Fruit fly (Drosophila melanogaster) whole organism, embryonic: ENCODE data around the gene Lsd-1.

Source experiments
- Abd-B ChIP-seq: fragments of 200-800 bp; sonication (Bioruptor generic); optimal IDR thresholded peaks from 2 replicates; lab custom pipeline; 2018; ENCODE audit warnings: missing biosample characterization, mild to moderate bottlenecking, missing genetic modification characterization, moderate library complexity
- B-H2 ChIP-seq: fragments of 200-800 bp; sonication (Bioruptor generic); optimal IDR thresholded peaks from 2 replicates; lab custom pipeline; 2018; ENCODE audit warnings: missing biosample characterization, mild to moderate bottlenecking, missing genetic modification characterization
- CG10274 ChIP-seq: fragments of 200-800 bp; sonication (Bioruptor generic); optimal IDR thresholded peaks from 3 replicates; lab custom pipeline; 2017; ENCODE audit warnings: missing biosample characterization, mild to moderate bottlenecking, missing genetic modification characterization
- CG12219 ChIP-seq: fragments of 200-800 bp; sonication (Bioruptor generic); optimal IDR thresholded peaks from 3 replicates; lab custom pipeline; 2018; ENCODE audit warnings: missing biosample characterization, mild to moderate bottlenecking, missing genetic modification characterization
- CG17186 ChIP-seq: fragments of 200-800 bp; sonication (Bioruptor generic); optimal IDR thresholded peaks from 3 replicates; lab custom pipeline; 2017; ENCODE audit warnings: missing biosample characterization, missing genetic modification reagents, missing genetic modification characterization
- CG1792 ChIP-seq: fragments of 200-800 bp; sonication (Bioruptor generic); optimal IDR thresholded peaks from 2 replicates; lab custom pipeline; 2016; ENCODE audit warnings: missing biosample characterization, missing genetic modification characterization
- CG18599 ChIP-seq: fragments of 200-800 bp; sonication (Bioruptor generic); optimal IDR thresholded peaks from 3 replicates; lab custom pipeline; 2017; ENCODE audit warnings: missing biosample characterization, missing genetic modification characterization, mild to moderate bottlenecking, moderate library complexity, missing genetic modification reagents
- CG2889 ChIP-seq: fragments of 200-800 bp; sonication (Bioruptor generic); IDR thresholded peaks from 3 replicates; pipeline ENCODE4 v1.3.6; 2022; ENCODE audit warnings: missing biosample characterization, missing genetic modification characterization
- CG31441 ChIP-seq: fragments of 200-800 bp; sonication (Bioruptor generic); IDR thresholded peaks from 2 replicates; pipeline ENCODE4 v1.3.6; 2022; ENCODE audit warnings: missing biosample characterization, missing genetic modification characterization
- CG32772 ChIP-seq: fragments of 200-800 bp; sonication (Bioruptor generic); IDR thresholded peaks from 2 replicates; pipeline ENCODE4 v1.3.6; 2022; ENCODE audit warnings: missing biosample characterization, missing genetic modification characterization
- CG3281 ChIP-seq: fragments of 200-800 bp; sonication (Bioruptor generic); optimal IDR thresholded peaks from 3 replicates; lab custom pipeline; 2017; ENCODE audit warnings: missing biosample characterization, mild to moderate bottlenecking, missing genetic modification characterization
- CG34224 ChIP-seq: fragments of 200-800 bp; sonication (Bioruptor generic); IDR thresholded peaks from 3 replicates; pipeline ENCODE4 v1.3.6; 2022; ENCODE audit warnings: missing biosample characterization, missing genetic modification characterization; ENCODE audit not compliant: partially characterized antibody
- CG3726 ChIP-seq: fragments of 200-800 bp; sonication (Bioruptor generic); IDR thresholded peaks from 3 replicates; pipeline ENCODE4, ENCODE4 v1.3.6; 2022; ENCODE audit warnings: missing biosample characterization, missing genetic modification characterization
- CG4360 ChIP-seq: fragments of 200-800 bp; sonication (Bioruptor generic); IDR thresholded peaks from 2 replicates; pipeline ENCODE4 v1.3.6; 2022; ENCODE audit warnings: missing biosample characterization, missing genetic modification characterization
- CG4424 ChIP-seq: fragments of 200-800 bp; sonication (Bioruptor generic); optimal IDR thresholded peaks from 3 replicates; lab custom pipeline; 2016; ENCODE audit warnings: missing biosample characterization, missing genetic modification characterization
- CG6254 ChIP-seq: fragments of 200-800 bp; sonication (Bioruptor generic); optimal IDR thresholded peaks from 3 replicates; lab custom pipeline; 2017; ENCODE audit warnings: mild to moderate bottlenecking, missing biosample characterization, missing genetic modification reagents, missing genetic modification characterization
- CG6765 ChIP-seq: fragments of 200-800 bp; sonication (Bioruptor generic); optimal IDR thresholded peaks from 3 replicates; lab custom pipeline; 2017; ENCODE audit warnings: missing biosample characterization, mild to moderate bottlenecking, missing genetic modification characterization
- CG7556 ChIP-seq: fragments of 200-800 bp; sonication (Bioruptor generic); optimal IDR thresholded peaks from 2 replicates; lab custom pipeline; 2017; ENCODE audit warnings: missing biosample characterization, mild to moderate bottlenecking, missing genetic modification characterization
- CG7987 ChIP-seq: fragments of 200-800 bp; sonication (Bioruptor generic); optimal IDR thresholded peaks from 2 replicates; lab custom pipeline; 2018; ENCODE audit warnings: missing biosample characterization, mild to moderate bottlenecking, missing genetic modification characterization, moderate library complexity
- CG9932 ChIP-seq: fragments of 200-800 bp; sonication (Bioruptor generic); IDR thresholded peaks from 2 replicates; pipeline ENCODE4 v1.3.6; 2022; ENCODE audit warnings: missing biosample characterization, missing genetic modification characterization
- CTCF ChIP-seq: fragments of 200-800 bp; sonication (Bioruptor generic); optimal IDR thresholded peaks from 2 replicates; lab custom pipeline; 2017; ENCODE audit warnings: missing biosample characterization, mild to moderate bottlenecking, missing genetic modification characterization, moderate library complexity
- D19A ChIP-seq: fragments of 200-800 bp; optimal IDR thresholded peaks from 3 replicates; lab custom pipeline; 2019; ENCODE audit warnings: missing biosample characterization, mild to moderate bottlenecking, missing genetic modification characterization, moderate library complexity
- Doc2 ChIP-seq: fragments of 200-800 bp; sonication (Bioruptor generic); IDR thresholded peaks from 2 replicates; pipeline ENCODE4 v1.3.6; 2022; ENCODE audit warnings: missing biosample characterization, missing genetic modification characterization
- HLH3B ChIP-seq: fragments of 200-800 bp; sonication (Bioruptor generic); IDR thresholded peaks from 2 replicates; pipeline ENCODE4 v1.3.6; 2022; ENCODE audit warnings: missing biosample characterization, missing genetic modification characterization
- Hr78 ChIP-seq, 2 experiments: fragments of 200-800 bp in 1 of 2; fragments of >200 bp in 1 of 2; sonication (Bioruptor generic) in 1 of 2; optimal IDR thresholded peaks; 2 replicates each; lab custom pipeline; 2017 to 2019; ENCODE audit warnings: missing biosample characterization in 2 of 2, missing genetic modification characterization in 2 of 2, mild to moderate bottlenecking in 1 of 2, moderate library complexity in 1 of 2
- Max ChIP-seq: fragments of 200-800 bp; sonication (Bioruptor generic); optimal IDR thresholded peaks from 2 replicates; lab custom pipeline; 2016; ENCODE audit warnings: missing biosample characterization, mild to moderate bottlenecking, missing genetic modification characterization
- Usf ChIP-seq: fragments of 200-800 bp; sonication (Bioruptor generic); optimal IDR thresholded peaks from 2 replicates; lab custom pipeline; 2017; ENCODE audit warnings: missing genotype, missing biosample characterization, missing genetic modification characterization
- Xrp1 ChIP-seq: fragments of 200-800 bp; sonication (Bioruptor generic); IDR thresholded peaks from 2 replicates; pipeline ENCODE4 v1.3.6; 2022; ENCODE audit warnings: missing biosample characterization, missing genetic modification characterization
- ato ChIP-seq: fragments of 200-800 bp; sonication (Bioruptor generic); IDR thresholded peaks from 2 replicates; pipeline ENCODE4 v1.3.6; 2022; ENCODE audit warnings: missing biosample characterization, missing genetic modification characterization; ENCODE audit not compliant: partially characterized antibody
- bab2 ChIP-seq: fragments of 200-800 bp; sonication (Bioruptor generic); optimal IDR thresholded peaks from 2 replicates; lab custom pipeline; 2016; ENCODE audit warnings: missing biosample characterization, missing genetic modification characterization
- cato ChIP-seq: fragments of 200-800 bp; sonication (Bioruptor generic); optimal IDR thresholded peaks from 2 replicates; lab custom pipeline; 2016; ENCODE audit warnings: missing biosample characterization, missing genetic modification characterization, borderline replicate concordance
- chn ChIP-seq: fragments of 200-800 bp; sonication (Bioruptor generic); optimal IDR thresholded peaks from 2 replicates; lab custom pipeline; 2016; ENCODE audit warnings: missing biosample characterization, missing genetic modification characterization
- dm ChIP-seq: fragments of 200-800 bp; sonication (Bioruptor generic); optimal IDR thresholded peaks from 3 replicates; lab custom pipeline; 2016; ENCODE audit warnings: missing biosample characterization, missing genetic modification characterization
- emc ChIP-seq: fragments of 200-800 bp; sonication (Bioruptor generic); optimal IDR thresholded peaks from 2 replicates; lab custom pipeline; 2016; ENCODE audit warnings: missing biosample characterization, missing genetic modification characterization
- eve ChIP-seq, 2 experiments: fragments of >200 bp; optimal IDR thresholded peaks; 2 replicates each; lab custom pipeline; 2017; ENCODE audit warnings: missing biosample characterization in 2 of 2, missing genetic modification characterization in 2 of 2
- exex ChIP-seq: fragments of 200-800 bp; sonication (Bioruptor generic); optimal IDR thresholded peaks from 4 replicates; lab custom pipeline; 2018; ENCODE audit warnings: missing biosample characterization, mild to moderate bottlenecking, missing genetic modification characterization, moderate library complexity
- fd64A ChIP-seq: fragments of 200-800 bp; sonication (Bioruptor generic); optimal IDR thresholded peaks from 3 replicates; lab custom pipeline; 2018; ENCODE audit warnings: missing biosample characterization, mild to moderate bottlenecking, missing genetic modification characterization
- gcm2 ChIP-seq: fragments of 200-800 bp; sonication (Bioruptor generic); optimal IDR thresholded peaks from 2 replicates; lab custom pipeline; 2016; ENCODE audit warnings: missing biosample characterization, missing genetic modification characterization
- h ChIP-seq: fragments of >200 bp; optimal IDR thresholded peaks from 2 replicates; lab custom pipeline; 2017
- ham ChIP-seq: fragments of 200-800 bp; sonication (Bioruptor generic); IDR thresholded peaks from 2 replicates; pipeline ENCODE4 v1.3.6; 2022; ENCODE audit warnings: missing biosample characterization, missing genetic modification characterization
- kah ChIP-seq: fragments of 200-800 bp; sonication (Bioruptor generic); optimal IDR thresholded peaks from 2 replicates; lab custom pipeline; 2018; ENCODE audit warnings: missing biosample characterization, mild to moderate bottlenecking, missing genetic modification characterization
- kay ChIP-seq: fragments of 200-800 bp; sonication (Bioruptor generic); optimal IDR thresholded peaks from 2 replicates; lab custom pipeline; 2016; ENCODE audit warnings: missing biosample characterization, missing genetic modification characterization
- ken ChIP-seq: fragments of 200-800 bp; sonication (Bioruptor generic); IDR thresholded peaks from 3 replicates; pipeline ENCODE4 v1.3.6; 2022; ENCODE audit warnings: missing biosample characterization, missing genetic modification characterization
- klu ChIP-seq: fragments of 200-800 bp; sonication (Bioruptor generic); IDR thresholded peaks from 2 replicates; pipeline ENCODE4 v1.3.6; 2022; ENCODE audit warnings: missing biosample characterization, missing genetic modification characterization
- kni ChIP-seq: fragments of 200-800 bp; sonication (Bioruptor generic); optimal IDR thresholded peaks from 3 replicates; lab custom pipeline; 2017; ENCODE audit warnings: mild to moderate bottlenecking, missing biosample characterization, missing genetic modification reagents, missing genetic modification characterization
- knrl ChIP-seq: fragments of 200-800 bp; sonication (Bioruptor generic); IDR thresholded peaks from 3 replicates; pipeline ENCODE4 v1.3.6; 2022; ENCODE audit warnings: missing biosample characterization, missing genetic modification characterization; ENCODE audit not compliant: partially characterized antibody
- odd ChIP-seq: fragments of 200-800 bp; sonication (Bioruptor generic); optimal IDR thresholded peaks from 2 replicates; lab custom pipeline; 2017; ENCODE audit warnings: missing biosample characterization, mild to moderate bottlenecking, missing genetic modification characterization
- pros ChIP-seq: fragments of 200-800 bp; sonication (Bioruptor generic); optimal IDR thresholded peaks from 3 replicates; lab custom pipeline; 2019; ENCODE audit warnings: missing biosample characterization, mild to moderate bottlenecking, missing genetic modification characterization, moderate library complexity
- run ChIP-seq: fragments of 200-800 bp; sonication (Bioruptor generic); optimal IDR thresholded peaks from 3 replicates; lab custom pipeline; 2018; ENCODE audit warnings: missing biosample characterization, mild to moderate bottlenecking, missing genetic modification characterization
- sug ChIP-seq: fragments of 200-800 bp; optimal IDR thresholded peaks from 2 replicates; lab custom pipeline; 2019; ENCODE audit warnings: missing biosample characterization, mild to moderate bottlenecking, missing genetic modification characterization, moderate library complexity
- tin ChIP-seq: fragments of 200-800 bp; sonication (Bioruptor generic); optimal IDR thresholded peaks from 3 replicates; lab custom pipeline; 2016; ENCODE audit warnings: missing biosample characterization, missing genetic modification characterization

The Lsd-1 gene

dm6 chr3R:23767417-23767853 lies 3.8 kb downstream of the Lsd-1 start, which contains the start of the genes CG10214 and CG10375 (continued):
- TF ChIP-seq ato (GFP tag; lab: Robert Waterston, UW) (no peak), pros (GFP tag; lab: Kevin White, UChicago) (no peak), Doc2 (GFP tag; lab: Robert Waterston, UW) (no peak), D19A (no peak), CG7556 (peak; percentile 58), Abd-B (GFP tag; lab: Kevin White, UChicago) (peak; percentile 75), kni (GFP tag; lab: Kevin White, UChicago) (peak; percentile 23), chn (GFP tag; lab: Kevin White, UChicago) (peak; percentile 86), Max (GFP tag; lab: Kevin White, UChicago) (peak; percentile 94), run (tag; lab: Kevin White, UChicago) (no peak), gcm2 (GFP tag; lab: Kevin White, UChicago) (peak; percentile 24), bab2 (GFP tag; lab: Kevin White, UChicago) (peak; percentile 71), CG12219 (GFP tag; lab: Kevin White, UChicago) (peak; percentile 27), kah (GFP tag; lab: Kevin White, UChicago) (no peak), CG4360 (GFP tag; lab: Robert Waterston, UW) (no peak), B-H2 (peak; percentile 53), klu (GFP tag; lab: Robert Waterston, UW) (no peak; the same call in 1 of the 2 replicates), odd (GFP tag; lab: Kevin White, UChicago) (peak; percentile 22), fd64A (GFP tag; lab: Kevin White, UChicago) (no peak), CG3726 (GFP tag; lab: Robert Waterston, UW) (no peak), Usf (GFP tag; lab: Kevin White, UChicago) (no peak), Xrp1 (GFP tag; lab: Robert Waterston, UW) (peak; percentile 62; the same call in 1 of the 2 replicates), CG9932 (peak; percentile 69), eve (GFP tag; optimal IDR thresholded peaks at IDR 0.05; lab: Kevin White, UChicago) (no peak), CG18599 (GFP tag; lab: Kevin White, UChicago) (peak; percentile 78), CTCF (GFP tag; lab: Kevin White, UChicago) (peak; percentile 41), CG6765 (GFP tag; lab: Kevin White, UChicago) (peak; percentile 7), sug (tag; lab: Kevin White, UChicago) (peak; percentile 72), CG2889 (0 out of 3 replicates have a peak, but pooled peaks have one; percentile 36), CG34224 (GFP tag; lab: Robert Waterston, UW) (no peak; the same call in 2 of the 3 replicates), CG4424 (peak; percentile 75), ham (no peak), cato (GFP tag; lab: Kevin White, UChicago) (peak; percentile 69), CG1792 (GFP tag; lab: Kevin White, UChicago) (peak; percentile 79), emc (GFP tag; lab: Kevin White, UChicago) (peak; percentile 37), ken (GFP tag; lab: Robert Waterston, UW) (peak; percentile 43; the same call in 1 of the 3 replicates), CG6254 (GFP tag; lab: Kevin White, UChicago) (no peak), CG7987 (peak; percentile 64), HLH3B (GFP tag; lab: Robert Waterston, UW) (peak; percentile 44; the same call in 1 of the 2 replicates), Hr78 (GFP tag; optimal IDR thresholded peaks at IDR 0.05; lab: Kevin White, UChicago) (no peak), exex (tag; lab: Kevin White, UChicago) (peak; percentile 39), CG10274 (no peak), CG3281 (GFP tag; lab: Kevin White, UChicago) (peak; percentile 70), CG31441 (GFP tag; lab: Robert Waterston, UW) (no peak; the same call in none of the 2 replicates), kay (GFP tag; lab: Kevin White, UChicago) (peak; percentile 47), CG32772 (peak; percentile 48; the same call in 1 of the 2 replicates), CG17186 (GFP tag; lab: Kevin White, UChicago) (peak; percentile 80), knrl (GFP tag; lab: Robert Waterston, UW) (peak; percentile 49; the same call in 1 of the 3 replicates), dm (peak; percentile 97), h (lab: Kevin White, UChicago) (no peak), tin (peak; percentile 73)
